Fruit fly (Drosophila melanogaster) ovary, adult (tissue): ENCODE data around the gene NijC.

Source experiments
- CG17801 ChIP-seq: fragments of 200-800 bp; optimal IDR thresholded peaks from 2 replicates; lab custom pipeline; 2019; ENCODE audit warnings: missing biosample characterization, mild to moderate bottlenecking, missing genetic modification characterization, moderate library complexity; ENCODE audit not compliant: partially characterized antibody

NijC gene

DNA sequence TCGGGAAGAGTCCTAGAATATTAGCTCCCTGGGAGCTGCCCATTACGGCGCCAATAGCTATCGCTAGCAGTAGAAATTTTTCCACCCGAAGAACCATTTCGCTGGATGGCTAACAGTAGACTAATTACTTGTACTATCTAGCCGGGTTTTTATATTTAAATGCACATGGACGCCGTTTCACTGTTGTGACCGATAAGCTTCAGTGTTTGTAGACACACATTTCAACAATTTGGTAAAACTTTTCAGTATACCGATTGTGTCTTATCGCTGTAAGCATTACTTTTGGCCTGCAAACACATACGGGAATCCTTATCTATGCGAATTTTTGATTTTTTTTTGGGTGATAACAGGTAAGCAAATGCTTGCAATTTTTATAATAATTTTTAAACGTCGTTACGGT, 48.7 kb downstream of the NijC start, which contains the start of gene Ugt37A3:
TSS of gene Ugt37A3 (minus strand) at position 101 of the 400 bp plus-strand sequence.
- no peak for TF ChIP-seq CG17801 (GFP tag; lab: Kevin White, UChicago)
